Fruit fly (Drosophila melanogaster): ENCODE data around the gene Nnk.
A peak's percentile ranks its signal among the peaks of the same experiment; 100 is the strongest.

Gene Nnk

dm6 chr3R:17781371-17781770 is 23.7 kb downstream of the Nnk start (continued):
- TF ChIP-seq Side (GFP tag; optimal IDR thresholded peaks at IDR 0.05), result peak; percentile 71
- TF ChIP-seq ci (GFP tag; IDR thresholded peaks at IDR 0.05), result peak; percentile 90
- peak; percentile 34 for TF ChIP-seq trem (tag; optimal IDR thresholded peaks at IDR 0.05)
- TF ChIP-seq sens-2 (GFP tag; IDR thresholded peaks at IDR 0.05), result peak; percentile 63
- peak; percentile 49 for TF ChIP-seq E2f2 (GFP tag; IDR thresholded peaks at IDR 0.05)
- peak; percentile 88 for TF ChIP-seq CG13424 (tag; optimal IDR thresholded peaks at IDR 0.05)
- peak; percentile 62 for TF ChIP-seq HHEX (GFP tag; optimal IDR thresholded peaks at IDR 0.05)
- TF ChIP-seq nerfin-2 (GFP tag; IDR thresholded peaks at IDR 0.05; ENCODE audit: partially characterized antibody), result no peak
- TF ChIP-seq CG9876 (GFP tag; optimal IDR thresholded peaks at IDR 0.05), result peak; percentile 17
- TF ChIP-seq BEAF-32 (GFP tag; optimal IDR thresholded peaks at IDR 0.05), result no peak
- peak; percentile 82 for TF ChIP-seq phol (tag; optimal IDR thresholded peaks at IDR 0.05)
- TF ChIP-seq NC2β (GFP tag; optimal IDR thresholded peaks at IDR 0.05), result peak; percentile 1
- peak; percentile 81 for TF ChIP-seq eyg (GFP tag; optimal IDR thresholded peaks at IDR 0.05)
- TF ChIP-seq Dp (GFP tag; optimal IDR thresholded peaks at IDR 0.05), result no peak
- TF ChIP-seq ttk (GFP tag; IDR thresholded peaks at IDR 0.05), result peak; percentile 83
- TF ChIP-seq kni (GFP tag; optimal IDR thresholded peaks at IDR 0.05), result peak; percentile 35
- peak; percentile 49 for TF ChIP-seq trh (GFP tag; optimal IDR thresholded peaks at IDR 0.05)
- TF ChIP-seq tio (GFP tag; optimal IDR thresholded peaks at IDR 0.05), result peak; percentile 38
- TF ChIP-seq schlank (tag; optimal IDR thresholded peaks at IDR 0.05), result peak; percentile 73
- TF ChIP-seq Mes4 (GFP tag; optimal IDR thresholded peaks at IDR 0.05), result peak; percentile 44
- TF ChIP-seq mld (GFP tag; IDR thresholded peaks at IDR 0.05; ENCODE audit: partially characterized antibody), result no peak
- TF ChIP-seq maf-S (GFP tag; optimal IDR thresholded peaks at IDR 0.05), result peak; percentile 76
- no peak for TF ChIP-seq pfk (GFP tag; optimal IDR thresholded peaks at IDR 0.05)
- no peak for TF ChIP-seq CTCF (GFP tag; optimal IDR thresholded peaks at IDR 0.05)
- peak; percentile 68 for TF ChIP-seq CG9609 (GFP tag; optimal IDR thresholded peaks at IDR 0.05)
- no peak for TF ChIP-seq CG13123 (GFP tag; optimal IDR thresholded peaks at IDR 0.05)
- peak; percentile 71 for TF ChIP-seq wor (GFP tag; IDR thresholded peaks at IDR 0.05)
- peak; percentile 68 for TF ChIP-seq Ssrp (tag; optimal IDR thresholded peaks at IDR 0.05)
- peak; percentile 76 for TF ChIP-seq klu (GFP tag; IDR thresholded peaks at IDR 0.05)
- no peak for TF ChIP-seq D (optimal IDR thresholded peaks at IDR 0.05)
- TF ChIP-seq D (GFP tag; optimal IDR thresholded peaks at IDR 0.05), result peak; percentile 59
- TF ChIP-seq pho (GFP tag; optimal IDR thresholded peaks at IDR 0.05), result peak; percentile 72
- TF ChIP-seq inv (GFP tag; IDR thresholded peaks at IDR 0.05; ENCODE audit: partially characterized antibody), result no peak
- TF ChIP-seq Atf3 (GFP tag; optimal IDR thresholded peaks at IDR 0.05), result peak; percentile 55
- peak; percentile 78 for TF ChIP-seq CG1603 (tag; optimal IDR thresholded peaks at IDR 0.05)
- peak; percentile 5 for TF ChIP-seq CG12236 (GFP tag; optimal IDR thresholded peaks at IDR 0.05)
- peak; percentile 89 for TF ChIP-seq nmo (GFP tag; optimal IDR thresholded peaks at IDR 0.05)
- peak; percentile 89 for TF ChIP-seq CG9932 (GFP tag; IDR thresholded peaks at IDR 0.05)
- no peak for TF ChIP-seq CG17186 (GFP tag; optimal IDR thresholded peaks at IDR 0.05)
- TF ChIP-seq vnd (GFP tag; IDR thresholded peaks at IDR 0.05; ENCODE audit: partially characterized antibody), result no peak
- peak; percentile 85 for TF ChIP-seq CG10543 (GFP tag; optimal IDR thresholded peaks at IDR 0.05)
- TF ChIP-seq btn (GFP tag; optimal IDR thresholded peaks at IDR 0.05), result peak; percentile 54
- TF ChIP-seq grau (tag; optimal IDR thresholded peaks at IDR 0.05), result peak; percentile 80
- TF ChIP-seq Antp (GFP tag; optimal IDR thresholded peaks at IDR 0.05), result peak; percentile 84
- TF ChIP-seq usp (GFP tag; optimal IDR thresholded peaks at IDR 0.05), result no peak
- peak; percentile 38 for TF ChIP-seq Ets97D (GFP tag; optimal IDR thresholded peaks at IDR 0.05)
- peak; percentile 40 for TF ChIP-seq cg (GFP tag; optimal IDR thresholded peaks at IDR 0.05)
- TF ChIP-seq CG10147 (GFP tag; optimal IDR thresholded peaks at IDR 0.05), result peak; percentile 49
- TF ChIP-seq bowl (GFP tag; IDR thresholded peaks at IDR 0.05), result no peak
- TF ChIP-seq CG4424 (GFP tag; optimal IDR thresholded peaks at IDR 0.05), result peak; percentile 75
- TF ChIP-seq CG10267 (tag; optimal IDR thresholded peaks at IDR 0.05), result peak; percentile 66
- peak; percentile 80 for TF ChIP-seq CG10366 (GFP tag; IDR thresholded peaks at IDR 0.05)
